Worm (Caenorhabditis elegans) whole organism, L4/young adult: ENCODE measurements around the gene R13A5.11.

Experiments used
- W03F9.2 ChIP-seq: fragments of 150-350 bp; optimal IDR thresholded peaks from 2 replicates; lab custom pipeline; 2014; ENCODE audit warnings: missing biosample characterization, missing genetic modification characterization
- dao-5 ChIP-seq: sonication (generic microtip); optimal IDR thresholded peaks from 2 replicates; lab custom pipeline; 2016; ENCODE audit warnings: missing genotype, missing genetic modification characterization, moderate library complexity, missing compliant biosample characterization
- him-1 ChIP-seq: sonication (generic microtip); optimal IDR thresholded peaks from 2 replicates; lab custom pipeline; 2016; ENCODE audit warnings: missing genotype, missing genetic modification reagents, missing genetic modification characterization, missing compliant biosample characterization

ce11 chrIII:7614530-7614929 lies 21.4 kb upstream of the R13A5.11 start, which contains the start of gene T04A6.2:
- no peak for TF ChIP-seq dao-5
- TF ChIP-seq him-1 (tag; lab: Kevin White, UChicago), result no peak
- no peak for TF ChIP-seq W03F9.2
